Fruit fly (Drosophila melanogaster): ENCODE data around the gene CG13308.
A peak's percentile ranks its signal among the peaks of the same experiment; 100 is the strongest.

The CG13308 gene

dm6 chr3L:8852907-8853306, 44.6 kb downstream of the CG13308 start (continued):
- no peak for TF ChIP-seq ERR (GFP tag; optimal IDR thresholded peaks at IDR 0.05)
- TF ChIP-seq Awh (GFP tag; IDR thresholded peaks at IDR 0.05) = peak; percentile 17; the same call in 1 of the 2 replicates
- TF ChIP-seq CG10959 (GFP tag; IDR thresholded peaks at IDR 0.05) = peak; percentile 56; the same call in 1 of the 2 replicates
- TF ChIP-seq Pdp1 (GFP tag; optimal IDR thresholded peaks at IDR 0.05) = peak in 1 of 2 experiments; percentile 47
- no peak for TF ChIP-seq Mes4 (GFP tag; optimal IDR thresholded peaks at IDR 0.05)
- no peak for TF ChIP-seq h (optimal IDR thresholded peaks at IDR 0.05)
- peak; percentile 49; the same call in 1 of the 2 replicates for TF ChIP-seq CG5953 (GFP tag; IDR thresholded peaks at IDR 0.05)
- no peak for TF ChIP-seq sima (GFP tag; optimal IDR thresholded peaks at IDR 0.05)
- TF ChIP-seq CG32772 (GFP tag; IDR thresholded peaks at IDR 0.05) = peak; percentile 35; the same call in 1 of the 2 replicates
- no peak for TF ChIP-seq CG14965 (GFP tag; optimal IDR thresholded peaks at IDR 0.05; ENCODE audit: borderline replicate concordance)
- peak; percentile 57; the same call in 2 of the 3 replicates for TF ChIP-seq H15 (GFP tag; IDR thresholded peaks at IDR 0.05)
- TF ChIP-seq CG9609 (GFP tag; optimal IDR thresholded peaks at IDR 0.05) = no peak
- TF ChIP-seq ftz-f1 (GFP tag; optimal IDR thresholded peaks at IDR 0.05) = no peak
- TF ChIP-seq cas (GFP tag; IDR thresholded peaks at IDR 0.05) = no peak
- TF ChIP-seq amos (GFP tag; IDR thresholded peaks at IDR 0.05; ENCODE audit: partially characterized antibody) = no peak
- TF ChIP-seq nmo (GFP tag; optimal IDR thresholded peaks at IDR 0.05) = no peak
- 0 out of 2 replicates have a peak, but pooled peaks have one; percentile 31 for TF ChIP-seq CG31441 (GFP tag; IDR thresholded peaks at IDR 0.05)
- TF ChIP-seq CG8290 (GFP tag; optimal IDR thresholded peaks at IDR 0.05) = no peak
- TF ChIP-seq CG8290 (tag; optimal IDR thresholded peaks at IDR 0.05) = peak in 1 of 2 experiments; percentile 74
- no peak for TF ChIP-seq CG10147 (GFP tag; optimal IDR thresholded peaks at IDR 0.05)
- TF ChIP-seq phol (tag; optimal IDR thresholded peaks at IDR 0.05) = no peak
- TF ChIP-seq Nf-YC (tag; optimal IDR thresholded peaks at IDR 0.05) = no peak
- TF ChIP-seq stc (GFP tag; IDR thresholded peaks at IDR 0.05) = peak; percentile 39
- no peak for TF ChIP-seq zen2 (GFP tag; IDR thresholded peaks at IDR 0.05; ENCODE audit: partially characterized antibody)
- TF ChIP-seq pum (GFP tag; optimal IDR thresholded peaks at IDR 0.05) = peak; percentile 11
- no peak for TF ChIP-seq CG31365 (tag; optimal IDR thresholded peaks at IDR 0.05)
- no peak for TF ChIP-seq CG18764 (GFP tag; optimal IDR thresholded peaks at IDR 0.05)
- no peak for TF ChIP-seq TFAM (GFP tag; optimal IDR thresholded peaks at IDR 0.05)
- TF ChIP-seq HmgZ (tag; optimal IDR thresholded peaks at IDR 0.05) = no peak
- TF ChIP-seq CG17802 (tag; optimal IDR thresholded peaks at IDR 0.05) = no peak
- no peak for TF ChIP-seq Blimp-1 (GFP tag; optimal IDR thresholded peaks at IDR 0.05)
- peak; percentile 44 for TF ChIP-seq CG7839 (tag; optimal IDR thresholded peaks at IDR 0.05)
- TF ChIP-seq Stat92E (GFP tag; optimal IDR thresholded peaks at IDR 0.05) = no peak
- TF ChIP-seq CG14014 (GFP tag; IDR thresholded peaks at IDR 0.05) = peak; percentile 48; the same call in 1 of the 2 replicates
- TF ChIP-seq cato (GFP tag; optimal IDR thresholded peaks at IDR 0.05; ENCODE audit: borderline replicate concordance) = no peak
- no peak for TF ChIP-seq lov (optimal IDR thresholded peaks at IDR 0.05)
- no peak for TF ChIP-seq lov (GFP tag; IDR thresholded peaks at IDR 0.05)
- no peak for TF ChIP-seq CG30020 (tag; optimal IDR thresholded peaks at IDR 0.05)
- TF ChIP-seq CG15514 (GFP tag; optimal IDR thresholded peaks at IDR 0.05) = no peak
- peak; percentile 63 for TF ChIP-seq Ada2b (GFP tag; IDR thresholded peaks at IDR 0.05)
- TF ChIP-seq nau (GFP tag; optimal IDR thresholded peaks at IDR 0.05) = no peak
- no peak for TF ChIP-seq abd-A (tag; optimal IDR thresholded peaks at IDR 0.05)
- TF ChIP-seq CG3838 (GFP tag; optimal IDR thresholded peaks at IDR 0.05) = no peak
- TF ChIP-seq trem (tag; optimal IDR thresholded peaks at IDR 0.05) = no peak
- TF ChIP-seq seq (GFP tag; IDR thresholded peaks at IDR 0.05) = peak; percentile 70
- TF ChIP-seq jumu (GFP tag; optimal IDR thresholded peaks at IDR 0.05) = peak; percentile 48
- TF ChIP-seq CG6254 (GFP tag; optimal IDR thresholded peaks at IDR 0.05) = no peak
- no peak for TF ChIP-seq danr (GFP tag; IDR thresholded peaks at IDR 0.05)
- peak; percentile 38 for TF ChIP-seq CG2120 (GFP tag; optimal IDR thresholded peaks at IDR 0.05)
- TF ChIP-seq Camta (GFP tag; optimal IDR thresholded peaks at IDR 0.05) = no peak
- TF ChIP-seq wor (GFP tag; IDR thresholded peaks at IDR 0.05) = no peak
- TF ChIP-seq bcd (GFP tag; optimal IDR thresholded peaks at IDR 0.05) = no peak
